Worm (Caenorhabditis elegans): ENCODE results near the gene ZK1098.2.
A peak's percentile ranks its signal among the peaks of the same experiment; 100 is the strongest.

DNA sequence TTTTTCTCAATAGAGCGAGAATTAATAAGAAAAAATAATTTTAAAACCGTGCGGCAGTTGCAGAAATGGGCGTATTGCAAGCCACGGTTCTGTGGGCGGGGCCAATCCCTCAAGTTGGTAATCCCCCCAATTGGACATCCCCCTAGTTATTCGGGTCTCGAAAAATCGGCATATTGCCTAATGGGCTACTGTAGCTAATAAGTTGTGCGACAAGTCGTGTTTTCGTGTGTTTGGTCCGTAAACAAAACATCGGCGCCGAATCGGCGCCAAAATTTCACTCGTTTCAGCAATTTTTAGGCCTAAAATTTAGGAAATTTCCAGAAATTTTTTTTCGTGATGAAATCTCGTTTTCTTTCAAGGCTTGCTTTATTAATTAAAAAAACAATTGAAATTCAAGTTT lies 24.6 kb upstream of the ZK1098.2 start:
- TF ChIP-seq ama-1 (optimal IDR thresholded peaks at IDR 0.05): no peak
- no peak for TF ChIP-seq ama-1 (GFP tag; optimal IDR thresholded peaks at IDR 0.05)
- TF ChIP-seq ztf-6 (GFP tag; IDR thresholded peaks at IDR 0.05): no peak
- peak; percentile 79 for TF ChIP-seq ceh-100 (GFP tag; IDR thresholded peaks at IDR 0.05)
- no peak for TF ChIP-seq nfya-1 (tag; optimal IDR thresholded peaks at IDR 0.05; ENCODE audit: borderline replicate concordance, insufficient read depth)
- peak; percentile 89 for TF ChIP-seq D2030.7 (GFP tag; IDR thresholded peaks at IDR 0.05)
- TF ChIP-seq dpl-1 (GFP tag; optimal IDR thresholded peaks at IDR 0.05): peak; percentile 50
- no peak for TF ChIP-seq snpc-4 (GFP tag; optimal IDR thresholded peaks at IDR 0.05)
- peak in 1 of 4 experiments; percentile 23 for TF ChIP-seq snpc-4 (tag; optimal IDR thresholded peaks at IDR 0.05)
- no peak for TF ChIP-seq F23B12.7 (tag; optimal IDR thresholded peaks at IDR 0.05; ENCODE audit: insufficient read depth)
- no peak for TF ChIP-seq sea-2 (GFP tag; IDR thresholded peaks at IDR 0.05)
- TF ChIP-seq F10E7.11 (tag; optimal IDR thresholded peaks at IDR 0.05): no peak
- no peak for TF ChIP-seq unc-62 (GFP tag; optimal IDR thresholded peaks at IDR 0.05)
- no peak for TF ChIP-seq hrde-1 (tag; optimal IDR thresholded peaks at IDR 0.05; ENCODE audit: borderline replicate concordance)
- TF ChIP-seq Y95B8A.8 (GFP tag; IDR thresholded peaks at IDR 0.05): no peak
